Worm (Caenorhabditis elegans) whole organism, young adult: ENCODE data around the gene syf-2.

ENCODE experiments used
- F22D6.2 ChIP-seq: sonication (generic microtip); optimal IDR thresholded peaks from 2 replicates; lab custom pipeline; 2016; ENCODE audit warnings: mild to moderate bottlenecking, missing genetic modification characterization, missing compliant biosample characterization
- F23B12.7 ChIP-seq: sonication (generic microtip); optimal IDR thresholded peaks from 2 replicates; lab custom pipeline; 2017; ENCODE audit warnings: missing genetic modification characterization, mild to moderate bottlenecking, missing compliant biosample characterization, antibody characterized with exemption, moderate library complexity; ENCODE audit not compliant: insufficient read depth
- F49E8.2 ChIP-seq: sonication (generic microtip); optimal IDR thresholded peaks from 3 replicates; lab custom pipeline; 2017; ENCODE audit warnings: missing genetic modification characterization, mild to moderate bottlenecking, missing compliant biosample characterization, antibody characterized with exemption, moderate library complexity; ENCODE audit not compliant: insufficient read depth
- F52B5.7 ChIP-seq: sonication (generic microtip); optimal IDR thresholded peaks from 2 replicates; lab custom pipeline; 2016; ENCODE audit warnings: mild to moderate bottlenecking, missing genetic modification characterization, missing compliant biosample characterization
- F55B11.4 ChIP-seq: sonication (generic microtip); optimal IDR thresholded peaks from 2 replicates; lab custom pipeline; 2016; ENCODE audit warnings: missing compliant biosample characterization, missing genetic modification characterization, borderline replicate concordance; ENCODE audit not compliant: insufficient read depth
- F57A8.1 ChIP-seq: fragments of 200-800 bp; sonication (Bioruptor generic); optimal IDR thresholded peaks from 2 replicates; lab custom pipeline; 2018; ENCODE audit warnings: mild to moderate bottlenecking, missing genetic modification characterization, moderate library complexity, missing compliant biosample characterization
- Y53G8AR.9 ChIP-seq: fragments of 200-800 bp; sonication (Bioruptor generic); conservative IDR thresholded peaks from 2 replicates; pipeline ENCODE4 v1.3.6; 2022; ENCODE audit warnings: missing genetic modification reagents, missing genetic modification characterization, missing compliant biosample characterization
- atf-7 ChIP-seq: sonication (generic microtip); optimal IDR thresholded peaks from 2 replicates; lab custom pipeline; 2017; ENCODE audit warnings: mild to moderate bottlenecking, missing genetic modification characterization, missing compliant biosample characterization
- attf-6 ChIP-seq: fragments of 200-800 bp; sonication (Bioruptor generic); IDR thresholded peaks from 2 replicates; pipeline ENCODE4 v1.3.6; 2022; ENCODE audit warnings: missing genetic modification reagents, missing genetic modification characterization, missing compliant biosample characterization
- bed-1 ChIP-seq: fragments of 200-800 bp; sonication (Bioruptor generic); IDR thresholded peaks from 2 replicates; pipeline ENCODE4 v1.3.6; 2022; ENCODE audit warnings: missing genetic modification reagents, missing genetic modification characterization, missing compliant biosample characterization
- cebp-1 ChIP-seq, 2 experiments: fragments of 200-800 bp in 1 of 2; sonication (Bioruptor generic) in 1 of 2; sonication (generic microtip) in 1 of 2; IDR thresholded peaks in 1 of 2; optimal IDR thresholded peaks in 1 of 2; 2 replicates each; pipeline versions ENCODE4 v1.3.6 to Lab custom; 2017 to 2022; ENCODE audit warnings: missing compliant biosample characterization in 2 of 2, missing genetic modification characterization in 2 of 2, mild to moderate bottlenecking in 1 of 2, missing genetic modification reagents in 1 of 2, moderate library complexity in 1 of 2
- cebp-2 ChIP-seq: fragments of 200-800 bp; sonication (Bioruptor generic); IDR thresholded peaks from 2 replicates; pipeline ENCODE4 v1.3.6; 2022; ENCODE audit warnings: missing genetic modification characterization, missing compliant biosample characterization
- ceh-79 ChIP-seq: sonication (generic microtip); optimal IDR thresholded peaks from 2 replicates; lab custom pipeline; 2017; ENCODE audit warnings: mild to moderate bottlenecking, missing genetic modification characterization, missing compliant biosample characterization
- ceh-91 ChIP-seq: fragments of 200-800 bp; sonication (Bioruptor generic); IDR thresholded peaks from 2 replicates; pipeline ENCODE4 v1.3.6; 2022; ENCODE audit warnings: missing genetic modification reagents, missing genetic modification characterization, missing compliant biosample characterization
- die-1 ChIP-seq: sonication (generic microtip); optimal IDR thresholded peaks from 2 replicates; lab custom pipeline; 2016; ENCODE audit warnings: missing genotype, mild to moderate bottlenecking, missing genetic modification characterization, missing compliant biosample characterization
- dpff-1 ChIP-seq: sonication (generic microtip); optimal IDR thresholded peaks from 2 replicates; lab custom pipeline; 2017; ENCODE audit warnings: mild to moderate bottlenecking, missing genetic modification characterization, missing compliant biosample characterization
- efl-1 ChIP-seq: fragments of 150-350 bp; optimal IDR thresholded peaks from 2 replicates; lab custom pipeline; 2014; ENCODE audit warnings: missing biosample characterization, missing genetic modification reagents, missing genetic modification characterization
- ets-4 ChIP-seq: fragments of 200-800 bp; sonication (Bioruptor generic); optimal IDR thresholded peaks from 2 replicates; lab custom pipeline; 2018; ENCODE audit warnings: mild to moderate bottlenecking, missing genetic modification characterization, missing compliant biosample characterization
- hmg-20 ChIP-seq: fragments of 200-800 bp; sonication (Bioruptor generic); IDR thresholded peaks from 2 replicates; pipeline ENCODE4 v1.3.6; 2022; ENCODE audit warnings: missing genetic modification reagents, missing genetic modification characterization, missing compliant biosample characterization
- let-607 ChIP-seq, 2 experiments: fragments of 200-800 bp in 1 of 2; sonication (Bioruptor generic) in 1 of 2; sonication (generic microtip) in 1 of 2; optimal IDR thresholded peaks; 2 replicates each; lab custom pipeline; 2016 to 2018; ENCODE audit warnings: mild to moderate bottlenecking in 2 of 2, missing compliant biosample characterization in 2 of 2, missing genetic modification characterization in 2 of 2, moderate library complexity in 2 of 2, missing genotype in 1 of 2
- lin-35 ChIP-seq, 3 experiments: fragments of 150-350 bp in 2 of 3; sonication (generic microtip) in 1 of 3; optimal IDR thresholded peaks; 2 replicates each; lab custom pipeline; 2014 to 2018; ENCODE audit warnings: missing biosample characterization in 3 of 3, missing genetic modification characterization in 3 of 3, missing genetic modification reagents in 3 of 3
- lsy-27 ChIP-seq: sonication (generic microtip); optimal IDR thresholded peaks from 2 replicates; lab custom pipeline; 2017; ENCODE audit warnings: missing genetic modification characterization, mild to moderate bottlenecking, missing compliant biosample characterization, antibody characterized with exemption, missing genotype, borderline replicate concordance; ENCODE audit not compliant: insufficient read depth
- mcd-1 ChIP-seq: fragments of 200-800 bp; sonication (Bioruptor generic); IDR thresholded peaks from 2 replicates; pipeline ENCODE4 v1.3.6; 2022; ENCODE audit warnings: missing genetic modification reagents, missing genetic modification characterization, missing compliant biosample characterization
- mes-4 ChIP-seq: sonication (generic microtip); optimal IDR thresholded peaks from 2 replicates; lab custom pipeline; 2016; ENCODE audit warnings: missing genotype, missing genetic modification characterization, missing compliant biosample characterization
- nfya-1 ChIP-seq: sonication (generic microtip); optimal IDR thresholded peaks from 2 replicates; lab custom pipeline; 2017; ENCODE audit warnings: antibody characterized with exemption, missing compliant biosample characterization, missing genetic modification characterization, borderline replicate concordance; ENCODE audit not compliant: insufficient read depth
- nfya-2 ChIP-seq: fragments of 200-800 bp; sonication (Bioruptor generic); IDR thresholded peaks from 2 replicates; pipeline ENCODE4 v1.3.6; 2022; ENCODE audit warnings: missing genetic modification reagents, missing genetic modification characterization, missing compliant biosample characterization
- nhr-179 ChIP-seq: sonication (generic microtip); optimal IDR thresholded peaks from 2 replicates; lab custom pipeline; 2016; ENCODE audit warnings: mild to moderate bottlenecking, missing genetic modification characterization, missing compliant biosample characterization
- nhr-27 ChIP-seq: fragments of 200-800 bp; sonication (Bioruptor generic); optimal IDR thresholded peaks from 2 replicates; lab custom pipeline; 2018; ENCODE audit warnings: mild to moderate bottlenecking, missing genetic modification characterization, moderate library complexity, missing compliant biosample characterization
- nhr-80 ChIP-seq: sonication (generic microtip); optimal IDR thresholded peaks from 2 replicates; lab custom pipeline; 2016; ENCODE audit warnings: missing genetic modification characterization, missing compliant biosample characterization
- rcor-1 ChIP-seq: fragments of 200-800 bp; sonication (Bioruptor generic); IDR thresholded peaks from 2 replicates; pipeline ENCODE4 v1.3.6; 2022; ENCODE audit warnings: missing genetic modification reagents, missing genetic modification characterization, missing compliant biosample characterization
- rec-8 ChIP-seq, 2 experiments: sonication (generic microtip); optimal IDR thresholded peaks; 2 replicates each; lab custom pipeline; 2016; ENCODE audit warnings: mild to moderate bottlenecking in 2 of 2, missing genetic modification characterization in 2 of 2, missing genetic modification reagents in 2 of 2, missing genotype in 2 of 2, missing biosample characterization in 1 of 2, missing compliant biosample characterization in 1 of 2, moderate library complexity in 1 of 2
- snpc-1.1 ChIP-seq: sonication (generic microtip); optimal IDR thresholded peaks from 2 replicates; lab custom pipeline; 2017; ENCODE audit warnings: missing genetic modification characterization, mild to moderate bottlenecking, missing compliant biosample characterization, antibody characterized with exemption, moderate library complexity, missing genotype, missing genetic modification reagents; ENCODE audit not compliant: insufficient read depth
- tbp1 ChIP-seq: fragments of 200-800 bp; sonication (Bioruptor generic); optimal IDR thresholded peaks from 2 replicates; lab custom pipeline; 2018; ENCODE audit warnings: mild to moderate bottlenecking, missing genetic modification characterization, missing compliant biosample characterization
- unc-130 ChIP-seq: sonication (generic microtip); optimal IDR thresholded peaks from 2 replicates; lab custom pipeline; 2016; ENCODE audit warnings: missing genetic modification reagents, missing genetic modification characterization, missing compliant biosample characterization
- ztf-22 ChIP-seq: fragments of 200-800 bp; sonication (Bioruptor generic); optimal IDR thresholded peaks from 2 replicates; lab custom pipeline; 2018; ENCODE audit warnings: mild to moderate bottlenecking, missing genetic modification characterization, moderate library complexity, missing compliant biosample characterization
- ztf-28 ChIP-seq: fragments of 200-800 bp; sonication (Bioruptor generic); IDR thresholded peaks from 2 replicates; pipeline ENCODE4 v1.3.6; 2022; ENCODE audit warnings: missing genetic modification reagents, missing genetic modification characterization, missing compliant biosample characterization

Gene syf-2

ce11 chrIII:7140228-7140710, 21.6 kb downstream of the syf-2 start (continued):
- no peak for TF ChIP-seq F22D6.2
- TF ChIP-seq cebp-1 (GFP tag; IDR thresholded peaks at IDR 0.05; lab: Robert Waterston, UW) = no peak
- TF ChIP-seq cebp-1 (tag; optimal IDR thresholded peaks at IDR 0.05; lab: Kevin White, UChicago) = no peak
- TF ChIP-seq nfya-1 (tag; lab: Kevin White, UChicago) = no peak
- TF ChIP-seq nfya-2 = no peak
- peak in 1 of 3 experiments; percentile 40 for TF ChIP-seq lin-35 (GFP tag; optimal IDR thresholded peaks at IDR 0.05; lab: Kevin White, UChicago)
- TF ChIP-seq die-1 (tag; lab: Kevin White, UChicago) = no peak
- TF ChIP-seq attf-6 (GFP tag; lab: Robert Waterston, UW) = peak; percentile 95
- TF ChIP-seq snpc-1.1 = peak; percentile 98
- TF ChIP-seq atf-7 = no peak
- TF ChIP-seq mcd-1 = peak; percentile 55
- no peak for TF ChIP-seq ztf-22
- TF ChIP-seq ceh-79 (tag; lab: Kevin White, UChicago) = no peak
- TF ChIP-seq hmg-20 (GFP tag; lab: Robert Waterston, UW) = no peak
- peak; percentile 78 for TF ChIP-seq tbp1 (GFP tag; lab: Kevin White, UChicago)
- no peak for TF ChIP-seq bed-1 (GFP tag; lab: Robert Waterston, UW)
- TF ChIP-seq let-607 (tag; optimal IDR thresholded peaks at IDR 0.05; lab: Kevin White, UChicago) = peak in 1 of 2 experiments; percentile 8
- no peak for TF ChIP-seq efl-1 (GFP tag; lab: Kevin White, UChicago)
- TF ChIP-seq mes-4 = no peak
- no peak for TF ChIP-seq ets-4 (GFP tag; lab: Kevin White, UChicago)
- no peak for TF ChIP-seq cebp-2
- no peak for TF ChIP-seq nhr-27 (tag; lab: Kevin White, UChicago)
- no peak for TF ChIP-seq lsy-27
- TF ChIP-seq F49E8.2 (tag; lab: Kevin White, UChicago) = peak; percentile 83
- TF ChIP-seq ztf-28 (GFP tag; lab: Robert Waterston, UW) = 0 out of 2 replicates have a peak, but pooled peaks have one; percentile 14
- TF ChIP-seq unc-130 (GFP tag; lab: Kevin White, UChicago) = peak; percentile 45
- no peak for TF ChIP-seq F23B12.7 (tag; lab: Kevin White, UChicago)
- TF ChIP-seq rec-8 (tag; optimal IDR thresholded peaks at IDR 0.05; lab: Kevin White, UChicago) = peak in 1 of 2 experiments; percentile 49
- no peak for TF ChIP-seq F52B5.7
- no peak for TF ChIP-seq F57A8.1
- 0 out of 2 replicates have a peak, but pooled peaks have one; percentile 18 for TF ChIP-seq ceh-91
- TF ChIP-seq, all 124 proteins: peak for 45

- TF ChIP-seq rcor-1 (GFP tag; lab: Robert Waterston, UW) (no peak), F55B11.4 (no peak), nhr-80 (tag; lab: Kevin White, UChicago) (no peak), nfya-2 (no peak), cebp-1 (GFP tag; IDR thresholded peaks at IDR 0.05; lab: Robert Waterston, UW) (no peak), cebp-1 (tag; optimal IDR thresholded peaks at IDR 0.05; lab: Kevin White, UChicago) (no peak), dpff-1 (tag; lab: Kevin White, UChicago) (no peak), nhr-179 (tag; lab: Kevin White, UChicago) (no peak), Y53G8AR.9 (GFP tag; lab: Robert Waterston, UW) (no peak)
Measured at ce11 chrIII:7138178-7138577, 23.7 kb downstream of the syf-2 start, which contains the start of gene B0280.11. Gene B0280.11, minus strand, starts transcription at chrIII:7138278.
